Worm (Caenorhabditis elegans) whole organism, L1 larva: ENCODE data around the gene ilkp-1.

Experiments used
- C16A3.4 ChIP-seq: fragments of 150-350 bp; optimal IDR thresholded peaks from 2 replicates; lab custom pipeline; 2014; ENCODE audit warnings: missing biosample characterization, missing genetic modification characterization
- F16B12.6 ChIP-seq: fragments of 150-350 bp; optimal IDR thresholded peaks from 2 replicates; lab custom pipeline; 2014; ENCODE audit warnings: missing biosample characterization, missing genetic modification characterization
- aha-1 ChIP-seq: fragments of 150-350 bp; optimal IDR thresholded peaks from 2 replicates; lab custom pipeline; 2014; ENCODE audit warnings: missing biosample characterization, missing genetic modification characterization
- alr-1 ChIP-seq: fragments of 200-800 bp; sonication (Bioruptor generic); optimal IDR thresholded peaks from 2 replicates; lab custom pipeline; 2018; ENCODE audit warnings: borderline replicate concordance, mild to moderate bottlenecking, missing genetic modification characterization, missing compliant biosample characterization
- ama-1 ChIP-seq: fragments of 150-350 bp; optimal IDR thresholded peaks from 2 replicates; lab custom pipeline; 2014
- ceh-82 ChIP-seq, 3 experiments: fragments of 150-350 bp in 1 of 3; sonication (generic microtip) in 2 of 3; optimal IDR thresholded peaks; 2 replicates each; lab custom pipeline; 2014 to 2017; ENCODE audit warnings: missing biosample characterization in 3 of 3, missing genetic modification characterization in 3 of 3
- ceh-88 ChIP-seq: fragments of 200-800 bp; sonication (Bioruptor generic); IDR thresholded peaks from 2 replicates; pipeline ENCODE4 v1.3.6; 2022; ENCODE audit warnings: missing genetic modification characterization, missing compliant biosample characterization
- ceh-90 ChIP-seq: sonication (generic microtip); optimal IDR thresholded peaks from 2 replicates; lab custom pipeline; 2016; ENCODE audit warnings: missing genetic modification characterization, missing compliant biosample characterization
- dsc-1 ChIP-seq: sonication (generic microtip); optimal IDR thresholded peaks from 2 replicates; lab custom pipeline; 2016; ENCODE audit warnings: mild to moderate bottlenecking, missing genetic modification characterization, missing compliant biosample characterization
- elt-2 ChIP-seq: sonication (generic microtip); optimal IDR thresholded peaks from 2 replicates; lab custom pipeline; 2016; ENCODE audit warnings: missing genetic modification characterization, mild to moderate bottlenecking, inconsistent platforms, missing compliant biosample characterization, missing genetic modification reagents
- fkh-10 ChIP-seq: sonication (generic microtip); optimal IDR thresholded peaks from 2 replicates; lab custom pipeline; 2017; ENCODE audit warnings: missing biosample characterization, missing genetic modification reagents, missing genetic modification characterization
- fos-1 ChIP-seq: fragments of 150-350 bp; optimal IDR thresholded peaks from 2 replicates; lab custom pipeline; 2014; ENCODE audit warnings: missing biosample characterization, missing genetic modification characterization
- grh-1 ChIP-seq: fragments of 200-800 bp; sonication (Bioruptor generic); IDR thresholded peaks from 2 replicates; pipeline ENCODE4 v1.3.6; 2022; ENCODE audit warnings: missing genetic modification reagents, missing genetic modification characterization, missing compliant biosample characterization
- hlh-17 ChIP-seq: fragments of 200-800 bp; sonication (Bioruptor generic); optimal IDR thresholded peaks from 2 replicates; lab custom pipeline; 2018; ENCODE audit warnings: missing genetic modification characterization, mild to moderate bottlenecking, missing compliant biosample characterization, moderate library complexity, borderline replicate concordance
- hlh-4 ChIP-seq: sonication (generic microtip); optimal IDR thresholded peaks from 2 replicates; lab custom pipeline; 2016; ENCODE audit warnings: mild to moderate bottlenecking, missing genetic modification characterization, missing compliant biosample characterization
- irx-1 ChIP-seq: sonication (generic microtip); optimal IDR thresholded peaks from 2 replicates; lab custom pipeline; 2016; ENCODE audit warnings: missing genetic modification characterization, missing compliant biosample characterization
- lin-14 ChIP-seq: fragments of 200-800 bp; sonication (Bioruptor generic); optimal IDR thresholded peaks from 2 replicates; lab custom pipeline; 2018; ENCODE audit warnings: mild to moderate bottlenecking, missing genetic modification characterization, moderate library complexity, missing compliant biosample characterization
- lin-15B ChIP-seq: fragments of 150-350 bp; sonication (generic microtip); optimal IDR thresholded peaks from 3 replicates; lab custom pipeline; 2014; ENCODE audit warnings: missing biosample characterization, missing genetic modification characterization
- lin-35 ChIP-seq, 2 experiments: fragments of 150-350 bp; optimal IDR thresholded peaks; 2 replicates each; lab custom pipeline; 2014; ENCODE audit warnings: missing biosample characterization in 2 of 2, missing genetic modification characterization in 2 of 2, missing genetic modification reagents in 2 of 2
- lin-39 ChIP-seq: fragments of 150-350 bp; optimal IDR thresholded peaks from 2 replicates; lab custom pipeline; 2014; ENCODE audit warnings: missing biosample characterization, missing genetic modification reagents, missing genetic modification characterization
- mab-9 ChIP-seq: fragments of 200-800 bp; sonication (Bioruptor generic); IDR thresholded peaks from 2 replicates; pipeline ENCODE4 v1.3.6; 2022; ENCODE audit warnings: missing genetic modification reagents, missing genetic modification characterization, missing compliant biosample characterization
- mef-2 ChIP-seq: fragments of 150-350 bp; optimal IDR thresholded peaks from 2 replicates; lab custom pipeline; 2014; ENCODE audit warnings: missing biosample characterization, missing genetic modification characterization
- nhr-12 ChIP-seq: sonication (generic microtip); optimal IDR thresholded peaks from 2 replicates; lab custom pipeline; 2017; ENCODE audit warnings: missing biosample characterization, missing genetic modification characterization
- nhr-20 ChIP-seq: sonication (generic microtip); optimal IDR thresholded peaks from 2 replicates; lab custom pipeline; 2016; ENCODE audit warnings: mild to moderate bottlenecking, missing genetic modification characterization, missing compliant biosample characterization
- nhr-28 ChIP-seq: fragments of 150-350 bp; optimal IDR thresholded peaks from 2 replicates; lab custom pipeline; 2014; ENCODE audit warnings: missing biosample characterization, missing genetic modification characterization
- nhr-71 ChIP-seq: sonication (generic microtip); optimal IDR thresholded peaks from 2 replicates; lab custom pipeline; 2016; ENCODE audit warnings: mild to moderate bottlenecking, missing genetic modification characterization, moderate library complexity, missing compliant biosample characterization
- nhr-76 ChIP-seq: sonication (generic microtip); optimal IDR thresholded peaks from 2 replicates; lab custom pipeline; 2017; ENCODE audit warnings: missing biosample characterization, missing genetic modification characterization
- nhr-85 ChIP-seq: sonication (generic microtip); peaks from one replicate; lab custom pipeline; 2016; ENCODE audit warnings: missing genetic modification characterization, inconsistent platforms, missing compliant biosample characterization
- nhr-90 ChIP-seq: sonication (generic microtip); optimal IDR thresholded peaks from 2 replicates; lab custom pipeline; 2016; ENCODE audit warnings: mild to moderate bottlenecking, missing genetic modification characterization, missing compliant biosample characterization; ENCODE audit not compliant: poor library complexity
- pax-3 ChIP-seq: fragments of 200-800 bp; sonication (Bioruptor generic); optimal IDR thresholded peaks from 2 replicates; lab custom pipeline; 2018; ENCODE audit warnings: mild to moderate bottlenecking, missing genetic modification characterization, moderate library complexity, missing compliant biosample characterization
- rnt-1 ChIP-seq: sonication (generic microtip); optimal IDR thresholded peaks from 2 replicates; lab custom pipeline; 2016; ENCODE audit warnings: mild to moderate bottlenecking, missing genetic modification characterization, moderate library complexity, missing compliant biosample characterization
- snu-23 ChIP-seq: sonication (generic microtip); optimal IDR thresholded peaks from 2 replicates; lab custom pipeline; 2016; ENCODE audit warnings: missing genetic modification characterization, missing compliant biosample characterization
- sox-4 ChIP-seq: sonication (generic microtip); optimal IDR thresholded peaks from 2 replicates; lab custom pipeline; 2016; ENCODE audit warnings: missing genetic modification characterization, missing compliant biosample characterization
- tlp-1 ChIP-seq: fragments of 150-350 bp; optimal IDR thresholded peaks from 2 replicates; lab custom pipeline; 2014; ENCODE audit warnings: missing biosample characterization, missing genetic modification characterization
- unc-130 ChIP-seq: fragments of 150-350 bp; optimal IDR thresholded peaks from 2 replicates; lab custom pipeline; 2017; ENCODE audit warnings: missing biosample characterization, missing genetic modification characterization, inconsistent platforms
- unc-86 ChIP-seq: sonication (generic microtip); optimal IDR thresholded peaks from 2 replicates; lab custom pipeline; 2016; ENCODE audit warnings: missing genetic modification characterization, missing compliant biosample characterization
- unc-98 ChIP-seq: fragments of 200-800 bp; sonication (Bioruptor generic); IDR thresholded peaks from 2 replicates; pipeline ENCODE4 v1.3.6; 2022; ENCODE audit warnings: missing genetic modification characterization, missing compliant biosample characterization
- vab-15 ChIP-seq: sonication (generic microtip); optimal IDR thresholded peaks from 2 replicates; lab custom pipeline; 2017; ENCODE audit warnings: missing genotype, mild to moderate bottlenecking, missing genetic modification characterization, missing compliant biosample characterization
- zag-1 ChIP-seq: fragments of 150-350 bp; optimal IDR thresholded peaks from 2 replicates; lab custom pipeline; 2014; ENCODE audit warnings: missing biosample characterization, missing genetic modification characterization
- zip-4 ChIP-seq: fragments of 200-800 bp; sonication (Bioruptor generic); optimal IDR thresholded peaks from 2 replicates; lab custom pipeline; 2018; ENCODE audit warnings: mild to moderate bottlenecking, missing genetic modification characterization, moderate library complexity, missing compliant biosample characterization
- ztf-4 ChIP-seq: fragments of 150-350 bp; optimal IDR thresholded peaks from 2 replicates; lab custom pipeline; 2014; ENCODE audit warnings: missing biosample characterization, missing genetic modification characterization

ilkp-1 gene

ce11 chrII:11049876-11050275 is at the start of gene ilkp-1, which contains the start of gene sdhd-1 (continued):
- TF ChIP-seq lin-39 (peak; percentile 2), nhr-71 (tag; lab: Kevin White, UChicago) (peak; percentile 59), alr-1 (no peak), ztf-4 (tag; lab: Kevin White, UChicago) (no peak), zip-4 (GFP tag; lab: Kevin White, UChicago) (no peak), mef-2 (tag; lab: Kevin White, UChicago) (no peak), lin-15B (tag; lab: Kevin White, UChicago) (peak; percentile 6), fos-1 (tag; lab: Kevin White, UChicago) (no peak), ama-1 (lab: Kevin White, UChicago) (no peak), dsc-1 (peak; percentile 38), aha-1 (no peak), hlh-4 (tag; lab: Kevin White, UChicago) (no peak), ceh-90 (tag; lab: Kevin White, UChicago) (no peak), nhr-76 (tag; lab: Kevin White, UChicago) (no peak), nhr-85 (no peak), nhr-28 (tag; lab: Kevin White, UChicago) (no peak), fkh-10 (no peak), C16A3.4 (tag; lab: Kevin White, UChicago) (peak; percentile 67), tlp-1 (tag; lab: Kevin White, UChicago) (no peak), unc-86 (no peak), ceh-88 (GFP tag; lab: Robert Waterston, UW) (no peak), irx-1 (tag; lab: Kevin White, UChicago) (no peak), zag-1 (tag; lab: Kevin White, UChicago) (no peak), hlh-17 (GFP tag; lab: Kevin White, UChicago) (no peak), unc-130 (tag; lab: Kevin White, UChicago) (peak; percentile 18), mab-9 (GFP tag; lab: Robert Waterston, UW) (no peak), F16B12.6 (tag; lab: Kevin White, UChicago) (no peak), elt-2 (tag; lab: Kevin White, UChicago) (no peak), unc-98 (no peak), nhr-20 (tag; lab: Kevin White, UChicago) (peak; percentile 34), rnt-1 (tag; lab: Kevin White, UChicago) (peak; percentile 19), vab-15 (tag; lab: Kevin White, UChicago) (no peak)

- TF ChIP-seq sox-4 (tag; lab: Kevin White, UChicago) (no peak), lin-14 (peak; percentile 30), grh-1 (GFP tag; lab: Robert Waterston, UW) (no peak), nhr-12 (tag; lab: Kevin White, UChicago) (no peak), hlh-4 (tag; lab: Kevin White, UChicago) (no peak)
Measured at ce11 chrII:11004381-11004780, 45.7 kb upstream of the ilkp-1 start.

ce11 chrII:11010914-11011313 is 39.1 kb upstream of the ilkp-1 start:
- TF ChIP-seq ceh-82 (tag; optimal IDR thresholded peaks at IDR 0.05; lab: Kevin White, UChicago) = no peak
- no peak for TF ChIP-seq nhr-20 (tag; lab: Kevin White, UChicago)
- no peak for TF ChIP-seq nhr-71 (tag; lab: Kevin White, UChicago)
- TF ChIP-seq nhr-12 (tag; lab: Kevin White, UChicago) = no peak
- no peak for TF ChIP-seq nhr-90 (tag; lab: Kevin White, UChicago)
- no peak for TF ChIP-seq snu-23 (GFP tag; lab: Kevin White, UChicago)
- no peak for TF ChIP-seq pax-3 (tag; lab: Kevin White, UChicago)
- TF ChIP-seq zag-1 (tag; lab: Kevin White, UChicago) = no peak
- no peak for TF ChIP-seq lin-35 (GFP tag; optimal IDR thresholded peaks at IDR 0.05; lab: Kevin White, UChicago)
